Fruit fly (Drosophila melanogaster) whole organism, larva: ENCODE measurements around the gene twr.

Experiments used
- noc ChIP-seq: fragments of 200-800 bp; sonication (Bioruptor generic); optimal IDR thresholded peaks from 3 replicates; lab custom pipeline; 2019; ENCODE audit warnings: missing biosample characterization, mild to moderate bottlenecking, missing genetic modification characterization, moderate library complexity

twr gene

dm6 chr3R:6708858-6709257 is 51.2 kb downstream of the twr start:
- TF ChIP-seq noc = no peak
